Fruit fly (Drosophila melanogaster) Kc167 (cell line): ENCODE data around the gene ABCB7.

ENCODE experiments used
- Sin3A ChIP-seq: fragments of >200 bp; optimal IDR thresholded peaks from 2 replicates; lab custom pipeline; 2018; ENCODE audit warnings: missing external identifiers
- h ChIP-seq: fragments of >200 bp; optimal IDR thresholded peaks from 3 replicates; lab custom pipeline; 2018; ENCODE audit warnings: missing external identifiers
- insv ChIP-seq: fragments of >200 bp; optimal IDR thresholded peaks from 3 replicates; lab custom pipeline; 2018; ENCODE audit warnings: missing external identifiers
- psq ChIP-seq: fragments of >200 bp; optimal IDR thresholded peaks from 2 replicates; lab custom pipeline; 2017; ENCODE audit warnings: missing external identifiers
- ttk ChIP-seq: sonication (Bioruptor generic); optimal IDR thresholded peaks from 2 replicates; lab custom pipeline; 2017; ENCODE audit warnings: missing external identifiers

- TF ChIP-seq h (lab: Kevin White, UChicago) = no peak
- no peak for TF ChIP-seq ttk (lab: Kevin White, UChicago)
- TF ChIP-seq insv (lab: Kevin White, UChicago) = no peak
- TF ChIP-seq Sin3A (lab: Kevin White, UChicago) = no peak
- no peak for TF ChIP-seq psq (lab: Kevin White, UChicago)
These were observed 30.6 kb downstream of the ABCB7 start, which contains the start of gene CG13920 for dm6 chr3L:1648690-1649355.
